Worm (Caenorhabditis elegans): ENCODE data around the gene F26D11.2.

ce11 chrV:7971376-7971775 is 12.3 kb downstream of the F26D11.2 start:
- TF ChIP-seq nhr-12 (tag; optimal IDR thresholded peaks at IDR 0.05) (no peak), elt-3 (tag; optimal IDR thresholded peaks at IDR 0.05) (no peak), ztf-11 (tag; optimal IDR thresholded peaks at IDR 0.05) (no peak), aly-2 (tag; optimal IDR thresholded peaks at IDR 0.05) (no peak), skn-1 (tag; optimal IDR thresholded peaks at IDR 0.05) (no peak), elt-1 (tag; optimal IDR thresholded peaks at IDR 0.05) (no peak), zag-1 (tag; optimal IDR thresholded peaks at IDR 0.05) (no peak)
